Worm (Caenorhabditis elegans): ENCODE data around the gene ZK742.7.

DNA sequence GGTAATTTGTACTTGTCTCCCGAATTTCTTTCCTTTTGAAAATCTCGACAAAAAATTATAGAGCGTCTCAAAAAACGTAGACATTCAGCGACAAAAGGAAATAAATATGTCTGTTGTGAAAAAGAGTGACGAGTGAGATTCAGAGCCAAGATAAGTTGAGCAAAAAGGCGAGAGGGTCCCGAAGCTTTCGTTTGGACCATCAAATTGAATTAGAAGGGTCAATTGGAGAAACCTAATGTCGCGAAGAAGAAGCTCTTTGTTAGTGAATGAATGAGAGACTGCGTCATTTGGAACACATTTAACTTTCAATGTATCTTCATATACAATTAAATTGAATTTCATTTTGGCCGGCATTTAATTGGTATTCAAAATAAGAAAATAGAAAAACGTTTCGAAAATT, 18.3 kb downstream of the ZK742.7 start:
- TF ChIP-seq nhr-120 (GFP tag; IDR thresholded peaks at IDR 0.05) (no peak), lsl-1 (GFP tag; optimal IDR thresholded peaks at IDR 0.05) (no peak), pha-4 (tag; optimal IDR thresholded peaks at IDR 0.05) (no peak), ama-1 (optimal IDR thresholded peaks at IDR 0.05) (no peak), ama-1 (GFP tag; optimal IDR thresholded peaks at IDR 0.05) (no peak), ets-4 (GFP tag; optimal IDR thresholded peaks at IDR 0.05) (no peak), snpc-4 (GFP tag; optimal IDR thresholded peaks at IDR 0.05) (no peak), snpc-4 (tag; optimal IDR thresholded peaks at IDR 0.05) (no peak), unc-62 (GFP tag; optimal IDR thresholded peaks at IDR 0.05) (no peak), hlh-12 (tag; optimal IDR thresholded peaks at IDR 0.05) (no peak), madf-10 (tag; optimal IDR thresholded peaks at IDR 0.05) (no peak)
